Worm (Caenorhabditis elegans) whole organism, L1 larva: ENCODE results near the gene ssp-33.

Source experiments
- C34B4.2 ChIP-seq: sonication (generic microtip); optimal IDR thresholded peaks from 2 replicates; lab custom pipeline; 2017; ENCODE audit warnings: mild to moderate bottlenecking, missing genetic modification characterization, missing compliant biosample characterization
- F16B12.6 ChIP-seq: fragments of 150-350 bp; optimal IDR thresholded peaks from 2 replicates; lab custom pipeline; 2014; ENCODE audit warnings: missing biosample characterization, missing genetic modification characterization
- alr-1 ChIP-seq: fragments of 200-800 bp; sonication (Bioruptor generic); optimal IDR thresholded peaks from 2 replicates; lab custom pipeline; 2018; ENCODE audit warnings: borderline replicate concordance, mild to moderate bottlenecking, missing genetic modification characterization, missing compliant biosample characterization
- blmp-1 ChIP-seq: fragments of 150-350 bp; optimal IDR thresholded peaks from 2 replicates; lab custom pipeline; 2014; ENCODE audit warnings: missing biosample characterization, missing genetic modification characterization
- ceh-8 ChIP-seq: fragments of 200-800 bp; sonication (Bioruptor generic); optimal IDR thresholded peaks from 2 replicates; lab custom pipeline; 2018; ENCODE audit warnings: mild to moderate bottlenecking, missing genetic modification characterization, moderate library complexity, missing compliant biosample characterization
- ceh-82 ChIP-seq, 3 experiments: fragments of 150-350 bp in 1 of 3; sonication (generic microtip) in 2 of 3; optimal IDR thresholded peaks; 2 replicates each; lab custom pipeline; 2014 to 2017; ENCODE audit warnings: missing biosample characterization in 3 of 3, missing genetic modification characterization in 3 of 3
- ceh-90 ChIP-seq: sonication (generic microtip); optimal IDR thresholded peaks from 2 replicates; lab custom pipeline; 2016; ENCODE audit warnings: missing genetic modification characterization, missing compliant biosample characterization
- ces-1 ChIP-seq: fragments of 150-350 bp; optimal IDR thresholded peaks from 2 replicates; lab custom pipeline; 2014; ENCODE audit warnings: missing biosample characterization, missing genetic modification reagents, missing genetic modification characterization
- efl-1 ChIP-seq, 4 experiments: fragments of 150-350 bp; optimal IDR thresholded peaks in 3 of 4; peaks in 1 of 4; 1 replicate in 1 of 4; 2 replicates in 3 of 4; lab custom pipeline; 2014; ENCODE audit warnings: missing biosample characterization in 2 of 4, missing genetic modification characterization in 2 of 4, missing genetic modification reagents in 2 of 4
- egl-27 ChIP-seq, 2 experiments: fragments of 150-350 bp in 1 of 2; sonication (generic microtip); optimal IDR thresholded peaks; 3 replicates each; lab custom pipeline; 2017 to 2018; ENCODE audit warnings: missing biosample characterization in 2 of 2, missing genetic modification characterization in 2 of 2, missing genetic modification reagents in 2 of 2
- ets-5 ChIP-seq: fragments of 200-800 bp; sonication (Bioruptor generic); IDR thresholded peaks from 2 replicates; pipeline ENCODE4 v1.3.6; 2022; ENCODE audit warnings: missing genetic modification characterization, missing compliant biosample characterization
- fkh-4 ChIP-seq: sonication (generic microtip); optimal IDR thresholded peaks from 2 replicates; lab custom pipeline; 2016; ENCODE audit warnings: missing compliant biosample characterization, missing genetic modification characterization, borderline replicate concordance
- fkh-8 ChIP-seq: sonication (generic microtip); optimal IDR thresholded peaks from 2 replicates; lab custom pipeline; 2016; ENCODE audit warnings: mild to moderate bottlenecking, missing genetic modification characterization, missing compliant biosample characterization
- hlh-4 ChIP-seq: sonication (generic microtip); optimal IDR thresholded peaks from 2 replicates; lab custom pipeline; 2016; ENCODE audit warnings: mild to moderate bottlenecking, missing genetic modification characterization, missing compliant biosample characterization
- hpl-2 ChIP-seq: fragments of 150-350 bp; optimal IDR thresholded peaks from 2 replicates; lab custom pipeline; 2014; ENCODE audit warnings: missing biosample characterization, missing genetic modification reagents, missing genetic modification characterization
- isw-1 ChIP-seq: fragments of 200-800 bp; sonication (Bioruptor generic); IDR thresholded peaks from 2 replicates; pipeline ENCODE4 v1.3.6; 2022; ENCODE audit warnings: missing genetic modification characterization, missing compliant biosample characterization
- lin-13 ChIP-seq: fragments of 150-350 bp; optimal IDR thresholded peaks from 2 replicates; lab custom pipeline; 2014; ENCODE audit warnings: missing biosample characterization, missing genetic modification reagents, missing genetic modification characterization
- lin-14 ChIP-seq: fragments of 200-800 bp; sonication (Bioruptor generic); optimal IDR thresholded peaks from 2 replicates; lab custom pipeline; 2018; ENCODE audit warnings: mild to moderate bottlenecking, missing genetic modification characterization, moderate library complexity, missing compliant biosample characterization
- lin-15B ChIP-seq: fragments of 150-350 bp; sonication (generic microtip); optimal IDR thresholded peaks from 3 replicates; lab custom pipeline; 2014; ENCODE audit warnings: missing biosample characterization, missing genetic modification characterization
- lsy-2 ChIP-seq, 2 experiments: fragments of 150-350 bp; optimal IDR thresholded peaks; 2 replicates each; lab custom pipeline; 2014; ENCODE audit warnings: missing biosample characterization in 2 of 2, missing genetic modification characterization in 2 of 2
- mab-9 ChIP-seq: fragments of 200-800 bp; sonication (Bioruptor generic); IDR thresholded peaks from 2 replicates; pipeline ENCODE4 v1.3.6; 2022; ENCODE audit warnings: missing genetic modification reagents, missing genetic modification characterization, missing compliant biosample characterization
- nhr-11 ChIP-seq: fragments of 150-350 bp; optimal IDR thresholded peaks from 2 replicates; lab custom pipeline; 2014; ENCODE audit warnings: missing biosample characterization, missing genetic modification characterization
- nhr-237 ChIP-seq: fragments of 150-350 bp; optimal IDR thresholded peaks from 2 replicates; lab custom pipeline; 2014; ENCODE audit warnings: missing biosample characterization, missing genetic modification characterization
- nhr-28 ChIP-seq: fragments of 150-350 bp; optimal IDR thresholded peaks from 2 replicates; lab custom pipeline; 2014; ENCODE audit warnings: missing biosample characterization, missing genetic modification characterization
- nhr-47 ChIP-seq: sonication (generic microtip); optimal IDR thresholded peaks from 2 replicates; lab custom pipeline; 2016; ENCODE audit warnings: mild to moderate bottlenecking, missing genetic modification characterization, moderate library complexity, missing compliant biosample characterization
- nhr-71 ChIP-seq: sonication (generic microtip); optimal IDR thresholded peaks from 2 replicates; lab custom pipeline; 2016; ENCODE audit warnings: mild to moderate bottlenecking, missing genetic modification characterization, moderate library complexity, missing compliant biosample characterization
- nhr-77 ChIP-seq: fragments of 150-350 bp; optimal IDR thresholded peaks from 2 replicates; lab custom pipeline; 2014; ENCODE audit warnings: missing biosample characterization, missing genetic modification characterization
- nhr-84 ChIP-seq: sonication (generic microtip); optimal IDR thresholded peaks from 2 replicates; lab custom pipeline; 2017; ENCODE audit warnings: missing biosample characterization, missing genetic modification characterization
- nhr-85 ChIP-seq: sonication (generic microtip); peaks from one replicate; lab custom pipeline; 2016; ENCODE audit warnings: missing genetic modification characterization, inconsistent platforms, missing compliant biosample characterization
- nhr-90 ChIP-seq: sonication (generic microtip); optimal IDR thresholded peaks from 2 replicates; lab custom pipeline; 2016; ENCODE audit warnings: mild to moderate bottlenecking, missing genetic modification characterization, missing compliant biosample characterization; ENCODE audit not compliant: poor library complexity
- pax-3 ChIP-seq: fragments of 200-800 bp; sonication (Bioruptor generic); optimal IDR thresholded peaks from 2 replicates; lab custom pipeline; 2018; ENCODE audit warnings: mild to moderate bottlenecking, missing genetic modification characterization, moderate library complexity, missing compliant biosample characterization
- pqm-1 ChIP-seq: sonication (generic microtip); optimal IDR thresholded peaks from 3 replicates; lab custom pipeline; 2017; ENCODE audit warnings: missing biosample characterization, missing genetic modification characterization
- rnt-1 ChIP-seq: sonication (generic microtip); optimal IDR thresholded peaks from 2 replicates; lab custom pipeline; 2016; ENCODE audit warnings: mild to moderate bottlenecking, missing genetic modification characterization, moderate library complexity, missing compliant biosample characterization
- sox-4 ChIP-seq: sonication (generic microtip); optimal IDR thresholded peaks from 2 replicates; lab custom pipeline; 2016; ENCODE audit warnings: missing genetic modification characterization, missing compliant biosample characterization
- sptf-1 ChIP-seq: fragments of 150-350 bp; optimal IDR thresholded peaks from 2 replicates; lab custom pipeline; 2014; ENCODE audit warnings: missing biosample characterization, missing genetic modification characterization
- sup-37 ChIP-seq: fragments of 200-800 bp; sonication (Bioruptor generic); optimal IDR thresholded peaks from 2 replicates; lab custom pipeline; 2018; ENCODE audit warnings: mild to moderate bottlenecking, missing genetic modification characterization, missing compliant biosample characterization
- tbx-2 ChIP-seq: sonication (generic microtip); optimal IDR thresholded peaks from 2 replicates; lab custom pipeline; 2016; ENCODE audit warnings: missing genetic modification characterization, missing compliant biosample characterization
- tlp-1 ChIP-seq: fragments of 150-350 bp; optimal IDR thresholded peaks from 2 replicates; lab custom pipeline; 2014; ENCODE audit warnings: missing biosample characterization, missing genetic modification characterization
- unc-130 ChIP-seq: fragments of 150-350 bp; optimal IDR thresholded peaks from 2 replicates; lab custom pipeline; 2017; ENCODE audit warnings: missing biosample characterization, missing genetic modification characterization, inconsistent platforms
- unc-62 ChIP-seq: fragments of 150-350 bp; optimal IDR thresholded peaks from 2 replicates; lab custom pipeline; 2014; ENCODE audit warnings: missing biosample characterization, missing genetic modification reagents, missing genetic modification characterization
- unc-86 ChIP-seq: sonication (generic microtip); optimal IDR thresholded peaks from 2 replicates; lab custom pipeline; 2016; ENCODE audit warnings: missing genetic modification characterization, missing compliant biosample characterization
- unc-98 ChIP-seq: fragments of 200-800 bp; sonication (Bioruptor generic); IDR thresholded peaks from 2 replicates; pipeline ENCODE4 v1.3.6; 2022; ENCODE audit warnings: missing genetic modification characterization, missing compliant biosample characterization
- vab-15 ChIP-seq: sonication (generic microtip); optimal IDR thresholded peaks from 2 replicates; lab custom pipeline; 2017; ENCODE audit warnings: missing genotype, mild to moderate bottlenecking, missing genetic modification characterization, missing compliant biosample characterization
- xbp-1 ChIP-seq: sonication (generic microtip); optimal IDR thresholded peaks from 2 replicates; lab custom pipeline; 2016; ENCODE audit warnings: missing genetic modification characterization, missing compliant biosample characterization
- ztf-11 ChIP-seq, 2 experiments: sonication (generic microtip); optimal IDR thresholded peaks; 2 replicates each; lab custom pipeline; 2016 to 2017; ENCODE audit warnings: missing genetic modification characterization in 2 of 2, missing biosample characterization in 1 of 2, missing compliant biosample characterization in 1 of 2
- ztf-4 ChIP-seq: fragments of 150-350 bp; optimal IDR thresholded peaks from 2 replicates; lab custom pipeline; 2014; ENCODE audit warnings: missing biosample characterization, missing genetic modification characterization

The ssp-33 gene

ce11 chrV:14726596-14726995 is 15.4 kb downstream of the ssp-33 start, which contains the start of gene Y50E8A.1:
Gene Y50E8A.1, plus strand, starts transcription at chrV:14726896.
- TF ChIP-seq fkh-8, result no peak
- TF ChIP-seq lin-15B, result no peak
- no peak for TF ChIP-seq nhr-237 (tag; lab: Kevin White, UChicago)
- TF ChIP-seq ceh-8 (GFP tag; lab: Kevin White, UChicago), result no peak

ce11 chrV:14728754-14729153 is 17.6 kb downstream of the ssp-33 start, which contains the start of gene Y50E8A.2:
Gene Y50E8A.2, minus strand, starts transcription at chrV:14728854.
- TF ChIP-seq efl-1 (optimal IDR thresholded peaks at IDR 0.05; lab: Kevin White, UChicago) (no peak), efl-1 (GFP tag; optimal IDR thresholded peaks at IDR 0.05 in 1 of 2; lab: Kevin White, UChicago) (peak in 1 of 2 experiments; percentile 35), lin-14 (GFP tag; lab: Kevin White, UChicago) (no peak)

ce11 chrV:14729343-14729742 is 18.2 kb downstream of the ssp-33 start, which contains the start of gene oig-3:
Gene oig-3, plus strand, starts transcription at chrV:14729643.
- TF ChIP-seq lsy-2 (tag; optimal IDR thresholded peaks at IDR 0.05; lab: Kevin White, UChicago) (no peak), sup-37 (GFP tag; lab: Kevin White, UChicago) (no peak), nhr-47 (no peak), pqm-1 (no peak), ces-1 (GFP tag; lab: Kevin White, UChicago) (no peak), hpl-2 (GFP tag; lab: Kevin White, UChicago) (no peak), lin-15B (no peak), mab-9 (GFP tag; lab: Robert Waterston, UW) (no peak), nhr-11 (no peak), unc-130 (tag; lab: Kevin White, UChicago) (no peak), xbp-1 (tag; lab: Kevin White, UChicago) (no peak), lin-13 (no peak), unc-62 (GFP tag; lab: Kevin White, UChicago) (no peak), F16B12.6 (tag; lab: Kevin White, UChicago) (no peak), unc-86 (no peak), alr-1 (no peak), nhr-84 (tag; lab: Kevin White, UChicago) (no peak), pax-3 (tag; lab: Kevin White, UChicago) (no peak), ztf-4 (tag; lab: Kevin White, UChicago) (no peak), isw-1 (no peak)

ce11 chrV:14734187-14734765 is 23.1 kb downstream of the ssp-33 start, which contains the start of gene unc-61:
Gene unc-61, minus strand, starts transcription at chrV:14734237.
- TF ChIP-seq unc-98 (GFP tag; lab: Robert Waterston, UW), result no peak
- no peak for TF ChIP-seq nhr-77 (tag; lab: Kevin White, UChicago)
- no peak for TF ChIP-seq C34B4.2 (tag; lab: Kevin White, UChicago)
- TF ChIP-seq isw-1, result 0 out of 2 replicates have a peak, but pooled peaks have one; percentile 7
- TF ChIP-seq tbx-2 (tag; lab: Kevin White, UChicago), result no peak
- no peak for TF ChIP-seq sptf-1
- TF ChIP-seq hlh-4, result no peak
- TF ChIP-seq unc-62 (GFP tag; lab: Kevin White, UChicago), result no peak
- TF ChIP-seq nhr-85, result no peak
- TF ChIP-seq sup-37 (GFP tag; lab: Kevin White, UChicago), result no peak
- TF ChIP-seq alr-1, result no peak
- TF ChIP-seq tlp-1 (tag; lab: Kevin White, UChicago), result no peak
- TF ChIP-seq ztf-11 (tag; optimal IDR thresholded peaks at IDR 0.05; lab: Kevin White, UChicago), result no peak
- no peak for TF ChIP-seq nhr-28 (tag; lab: Kevin White, UChicago)
- peak in 1 of 2 experiments; percentile 63 for TF ChIP-seq lsy-2 (tag; optimal IDR thresholded peaks at IDR 0.05; lab: Kevin White, UChicago)
- TF ChIP-seq nhr-71 (tag; lab: Kevin White, UChicago), result no peak
- no peak for TF ChIP-seq sox-4 (tag; lab: Kevin White, UChicago)
- TF ChIP-seq ets-5 (GFP tag; lab: Robert Waterston, UW), result no peak
- TF ChIP-seq nhr-90 (tag; lab: Kevin White, UChicago), result no peak
- no peak for TF ChIP-seq ceh-8 (GFP tag; lab: Kevin White, UChicago)
- no peak for TF ChIP-seq lin-13
- TF ChIP-seq rnt-1, result peak; percentile 28
- TF ChIP-seq fkh-4 (tag; lab: Kevin White, UChicago), result no peak
- TF ChIP-seq ceh-82 (tag; optimal IDR thresholded peaks at IDR 0.05; lab: Kevin White, UChicago), result peak in 1 of 3 experiments; percentile 49
- TF ChIP-seq hpl-2 (GFP tag; lab: Kevin White, UChicago), result no peak
- no peak for TF ChIP-seq egl-27 (tag; optimal IDR thresholded peaks at IDR 0.05; lab: Kevin White, UChicago)
- no peak for TF ChIP-seq fkh-8
- no peak for TF ChIP-seq vab-15 (tag; lab: Kevin White, UChicago)
- peak; percentile 5 for TF ChIP-seq blmp-1 (tag; lab: Kevin White, UChicago)
- TF ChIP-seq ceh-90 (tag; lab: Kevin White, UChicago), result no peak
- TF ChIP-seq mab-9 (GFP tag; lab: Robert Waterston, UW), result no peak
